Worm (Caenorhabditis elegans) whole organism, early embryonic: ENCODE data around the gene Y53F4B.26.
A peak's percentile ranks its signal among the peaks of the same experiment; 100 is the strongest.

Experiments used
- B0310.2 ChIP-seq: sonication (generic microtip); optimal IDR thresholded peaks from 2 replicates; lab custom pipeline; 2016; ENCODE audit warnings: mild to moderate bottlenecking, missing genetic modification characterization, missing compliant biosample characterization
- F13C5.2 ChIP-seq: sonication (generic microtip); optimal IDR thresholded peaks from 2 replicates; lab custom pipeline; 2017; ENCODE audit warnings: mild to moderate bottlenecking, missing genetic modification characterization, inconsistent platforms, missing compliant biosample characterization
- aly-1 ChIP-seq: sonication (generic microtip); optimal IDR thresholded peaks from 2 replicates; lab custom pipeline; 2016; ENCODE audit warnings: missing genetic modification characterization, missing compliant biosample characterization
- ama-1 ChIP-seq: fragments of 150-350 bp; optimal IDR thresholded peaks from 2 replicates; lab custom pipeline; 2014
- ceh-13 ChIP-seq: fragments of 200-800 bp; sonication (Bioruptor generic); optimal IDR thresholded peaks from 2 replicates; lab custom pipeline; 2018; ENCODE audit warnings: mild to moderate bottlenecking, missing genetic modification characterization, missing compliant biosample characterization
- ceh-36 ChIP-seq: sonication (generic microtip); optimal IDR thresholded peaks from 2 replicates; lab custom pipeline; 2016; ENCODE audit warnings: missing genetic modification characterization, inconsistent platforms, missing compliant biosample characterization
- ets-7 ChIP-seq: sonication (generic microtip); optimal IDR thresholded peaks from 2 replicates; lab custom pipeline; 2016; ENCODE audit warnings: missing genotype, missing genetic modification characterization, missing compliant biosample characterization
- flt-1 ChIP-seq: fragments of 200-800 bp; sonication (Bioruptor generic); IDR thresholded peaks from 2 replicates; pipeline ENCODE4 v1.3.6; 2022; ENCODE audit warnings: missing genetic modification characterization, missing compliant biosample characterization
- hmbx-1 ChIP-seq: sonication (generic microtip); optimal IDR thresholded peaks from 2 replicates; lab custom pipeline; 2016; ENCODE audit warnings: mild to moderate bottlenecking, missing genetic modification characterization, missing compliant biosample characterization
- hmg-4 ChIP-seq: fragments of 200-800 bp; sonication (Bioruptor generic); optimal IDR thresholded peaks from 2 replicates; lab custom pipeline; 2018; ENCODE audit warnings: mild to moderate bottlenecking, missing genetic modification characterization, missing compliant biosample characterization
- hnd-1 ChIP-seq: sonication (generic microtip); optimal IDR thresholded peaks from 2 replicates; lab custom pipeline; 2016; ENCODE audit warnings: missing genetic modification characterization, missing compliant biosample characterization
- pes-1 ChIP-seq: fragments of 200-800 bp; sonication (Bioruptor generic); IDR thresholded peaks from 2 replicates; pipeline ENCODE4 v1.3.6; 2022; ENCODE audit warnings: missing genetic modification reagents, missing genetic modification characterization, missing compliant biosample characterization
- scrt-1 ChIP-seq: fragments of 200-800 bp; sonication (Bioruptor generic); IDR thresholded peaks from 2 replicates; pipeline ENCODE4 v1.3.6; 2022; ENCODE audit warnings: missing genetic modification characterization, missing compliant biosample characterization
- sea-1 ChIP-seq: fragments of 200-800 bp; sonication (Bioruptor generic); conservative IDR thresholded peaks from 2 replicates; pipeline ENCODE4 v1.3.6; 2022; ENCODE audit warnings: missing genetic modification characterization, missing compliant biosample characterization
- tbx-11 ChIP-seq: fragments of 200-800 bp; sonication (Bioruptor generic); IDR thresholded peaks from 2 replicates; pipeline ENCODE4 v1.3.6; 2022; ENCODE audit warnings: missing genetic modification characterization, missing compliant biosample characterization
- tbx-37 ChIP-seq: fragments of 200-800 bp; sonication (Bioruptor generic); conservative IDR thresholded peaks from 2 replicates; pipeline ENCODE4 v1.3.6; 2022; ENCODE audit warnings: missing genetic modification reagents, missing genetic modification characterization, missing compliant biosample characterization
- tra-4 ChIP-seq: sonication (generic microtip); optimal IDR thresholded peaks from 2 replicates; lab custom pipeline; 2017; ENCODE audit warnings: missing genetic modification characterization, missing compliant biosample characterization

Gene Y53F4B.26

DNA sequence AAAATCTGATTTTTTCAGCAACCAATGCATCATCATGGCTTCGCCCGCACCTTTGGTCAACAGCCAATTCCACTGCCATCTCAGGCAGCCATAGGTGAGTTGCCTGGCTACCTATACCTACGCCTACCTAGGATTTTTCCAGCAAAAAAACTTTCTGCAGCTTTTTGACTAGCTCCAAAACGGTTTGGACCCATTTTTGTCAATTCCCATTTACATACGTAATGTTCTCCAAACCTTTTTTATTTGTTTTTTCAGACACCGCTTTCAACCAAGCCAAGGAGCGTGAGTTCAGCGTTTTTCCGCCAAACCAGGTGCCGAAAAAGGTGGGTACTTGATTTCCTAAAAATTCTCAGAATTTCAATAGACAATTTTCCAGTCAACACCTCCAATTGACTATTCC lies 2.9 kb upstream of the Y53F4B.26 start:
- TF ChIP-seq ets-7 (tag; lab: Kevin White, UChicago) (no peak), tra-4 (no peak), ceh-36 (tag; lab: Kevin White, UChicago) (no peak), sea-1 (GFP tag; lab: Robert Waterston, UW) (no peak), pes-1 (GFP tag; lab: Robert Waterston, UW) (no peak), flt-1 (GFP tag; lab: Robert Waterston, UW) (no peak), ceh-13 (GFP tag; lab: Kevin White, UChicago) (no peak), aly-1 (tag; lab: Kevin White, UChicago) (no peak)

- TF ChIP-seq ama-1: no peak
- no peak for TF ChIP-seq aly-1 (tag; lab: Kevin White, UChicago)
- TF ChIP-seq sea-1 (GFP tag; lab: Robert Waterston, UW): no peak
- no peak for TF ChIP-seq B0310.2 (tag; lab: Kevin White, UChicago)
- no peak for TF ChIP-seq tbx-11 (GFP tag; lab: Robert Waterston, UW)
- TF ChIP-seq pes-1 (GFP tag; lab: Robert Waterston, UW): no peak
- no peak for TF ChIP-seq F13C5.2 (tag; lab: Kevin White, UChicago)
Measured at ce11 chrII:15135886-15136285, 4.9 kb downstream of the Y53F4B.26 start, which contains the start of gene Y53F4B.25. Gene Y53F4B.25, plus strand, starts transcription at chrII:15136186.

- TF ChIP-seq tbx-37 (GFP tag; lab: Robert Waterston, UW) (no peak), sea-1 (GFP tag; lab: Robert Waterston, UW) (no peak), ets-7 (tag; lab: Kevin White, UChicago) (no peak), aly-1 (tag; lab: Kevin White, UChicago) (no peak), flt-1 (GFP tag; lab: Robert Waterston, UW) (no peak), hnd-1 (tag; lab: Kevin White, UChicago) (no peak), ceh-13 (GFP tag; lab: Kevin White, UChicago) (no peak), pes-1 (GFP tag; lab: Robert Waterston, UW) (no peak), scrt-1 (GFP tag; lab: Robert Waterston, UW) (no peak), ama-1 (no peak), tra-4 (no peak), hmbx-1 (tag; lab: Kevin White, UChicago) (no peak), F13C5.2 (tag; lab: Kevin White, UChicago) (no peak), ceh-36 (tag; lab: Kevin White, UChicago) (no peak)
Measured at ce11 chrII:15134332-15134731, 6.4 kb downstream of the Y53F4B.26 start, which contains the start of gene Y53F4B.24. Gene Y53F4B.24, minus strand, starts transcription at chrII:15134432.

- TF ChIP-seq ets-7 (tag; lab: Kevin White, UChicago) (no peak), hnd-1 (tag; lab: Kevin White, UChicago) (no peak), hmbx-1 (tag; lab: Kevin White, UChicago) (no peak), pes-1 (GFP tag; lab: Robert Waterston, UW) (no peak), hmg-4 (GFP tag; lab: Kevin White, UChicago) (no peak)
Measured at ce11 chrII:15130512-15130911, 10.3 kb downstream of the Y53F4B.26 start, which contains the start of gene Y53F4B.62. Gene Y53F4B.62, minus strand, starts transcription at chrII:15130612.

- no peak for TF ChIP-seq tbx-37 (GFP tag; lab: Robert Waterston, UW)
- no peak for TF ChIP-seq F13C5.2 (tag; lab: Kevin White, UChicago)
- no peak for TF ChIP-seq hmg-4 (GFP tag; lab: Kevin White, UChicago)
- no peak for TF ChIP-seq sea-1 (GFP tag; lab: Robert Waterston, UW)
- no peak for TF ChIP-seq pes-1 (GFP tag; lab: Robert Waterston, UW)
- TF ChIP-seq ceh-36 (tag; lab: Kevin White, UChicago): no peak
- no peak for TF ChIP-seq ceh-13 (GFP tag; lab: Kevin White, UChicago)
- no peak for TF ChIP-seq hmbx-1 (tag; lab: Kevin White, UChicago)
- no peak for TF ChIP-seq aly-1 (tag; lab: Kevin White, UChicago)
- no peak for TF ChIP-seq scrt-1 (GFP tag; lab: Robert Waterston, UW)
- TF ChIP-seq tbx-11 (GFP tag; lab: Robert Waterston, UW): no peak
- no peak for TF ChIP-seq hnd-1 (tag; lab: Kevin White, UChicago)
- no peak for TF ChIP-seq B0310.2 (tag; lab: Kevin White, UChicago)
- TF ChIP-seq tra-4: no peak
Measured at ce11 chrII:15124193-15124592, 16.6 kb downstream of the Y53F4B.26 start, which contains the start of gene Y53F4B.23. Gene Y53F4B.23, plus strand, starts transcription at chrII:15124504.

DNA sequence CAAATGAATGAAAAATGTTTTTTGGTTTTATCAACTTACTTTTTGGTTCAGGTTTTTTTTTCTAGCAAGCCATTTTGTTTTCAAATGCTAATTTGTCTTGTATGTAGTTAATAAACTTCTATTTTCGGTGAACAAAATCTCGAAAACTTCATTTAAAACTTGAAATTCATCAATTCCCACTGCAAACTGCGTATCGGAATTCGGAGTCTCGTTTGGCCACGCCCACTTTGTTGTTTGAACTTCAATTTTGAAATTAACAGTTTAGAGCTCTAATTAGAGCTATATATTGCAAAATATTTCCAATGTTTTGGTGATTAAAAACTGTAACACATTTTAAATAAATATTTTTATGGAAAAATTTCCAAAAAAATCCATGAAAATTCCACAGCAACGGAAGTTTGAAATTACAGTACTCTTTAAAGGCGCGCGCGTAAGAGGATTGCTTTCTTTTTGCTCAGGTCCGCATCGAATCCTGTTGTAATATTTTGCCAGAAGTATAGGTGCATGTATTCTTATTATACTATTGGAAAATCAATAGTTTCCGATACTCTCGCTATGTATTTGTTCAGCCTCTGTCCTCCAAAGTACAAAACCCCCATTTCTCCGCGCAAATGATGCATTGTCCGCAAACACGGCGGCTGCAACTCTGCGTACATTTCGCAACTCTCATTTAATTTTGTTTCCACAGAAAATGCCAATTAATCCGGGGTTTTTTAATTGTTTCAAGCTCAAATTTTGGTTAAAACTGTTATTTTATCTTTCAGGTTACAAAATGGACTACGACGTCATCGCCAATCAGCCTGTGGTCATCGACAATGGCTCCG lies 21.0 kb downstream of the Y53F4B.26 start, which contains the start of gene arp-1:
Gene arp-1, plus strand, starts transcription at position 765 of the 824 bp plus-strand sequence.
- no peak for TF ChIP-seq ceh-13 (GFP tag; lab: Kevin White, UChicago)
- peak; percentile 35 for TF ChIP-seq hmg-4 (GFP tag; lab: Kevin White, UChicago)

ce11 chrII:15111352-15111751 lies 29.4 kb downstream of the Y53F4B.26 start:
- TF ChIP-seq scrt-1 (GFP tag; lab: Robert Waterston, UW): no peak
- TF ChIP-seq aly-1 (tag; lab: Kevin White, UChicago): no peak
- no peak for TF ChIP-seq ets-7 (tag; lab: Kevin White, UChicago)
- no peak for TF ChIP-seq tra-4
- no peak for TF ChIP-seq ceh-36 (tag; lab: Kevin White, UChicago)
- no peak for TF ChIP-seq hmbx-1 (tag; lab: Kevin White, UChicago)
- TF ChIP-seq F13C5.2 (tag; lab: Kevin White, UChicago): no peak
- no peak for TF ChIP-seq flt-1 (GFP tag; lab: Robert Waterston, UW)
- no peak for TF ChIP-seq B0310.2 (tag; lab: Kevin White, UChicago)
- no peak for TF ChIP-seq sea-1 (GFP tag; lab: Robert Waterston, UW)
- TF ChIP-seq pes-1 (GFP tag; lab: Robert Waterston, UW): no peak
- no peak for TF ChIP-seq ama-1
- no peak for TF ChIP-seq tbx-37 (GFP tag; lab: Robert Waterston, UW)
- TF ChIP-seq hmg-4 (GFP tag; lab: Kevin White, UChicago): no peak
- no peak for TF ChIP-seq tbx-11 (GFP tag; lab: Robert Waterston, UW)
